Fruit fly (Drosophila melanogaster) whole organism, embryonic: ENCODE data around the gene CG5850.

Experiments
- CG10147 ChIP-seq: fragments of 200-800 bp; sonication (Bioruptor generic); optimal IDR thresholded peaks from 2 replicates; lab custom pipeline; 2019; ENCODE audit warnings: missing biosample characterization, mild to moderate bottlenecking, missing genetic modification characterization, moderate library complexity
- CG10543 ChIP-seq: fragments of 200-800 bp; sonication (Bioruptor generic); optimal IDR thresholded peaks from 3 replicates; lab custom pipeline; 2017; ENCODE audit warnings: missing biosample characterization, mild to moderate bottlenecking, missing genetic modification characterization, moderate library complexity
- CG11504 ChIP-seq: fragments of 200-800 bp; sonication (Bioruptor generic); optimal IDR thresholded peaks from 3 replicates; lab custom pipeline; 2019; ENCODE audit warnings: missing biosample characterization, mild to moderate bottlenecking, missing genetic modification characterization, moderate library complexity
- CG11560 ChIP-seq: fragments of 200-800 bp; sonication (Bioruptor generic); IDR thresholded peaks from 3 replicates; pipeline ENCODE4 v1.3.6; 2022; ENCODE audit warnings: missing biosample characterization, missing genetic modification characterization
- CG12071 ChIP-seq: fragments of 200-800 bp; sonication (Bioruptor generic); optimal IDR thresholded peaks from 3 replicates; lab custom pipeline; 2018; ENCODE audit warnings: missing biosample characterization, mild to moderate bottlenecking, missing genetic modification characterization
- CG1233 ChIP-seq: fragments of 200-800 bp; sonication (Bioruptor generic); optimal IDR thresholded peaks from 4 replicates; lab custom pipeline; 2018; ENCODE audit warnings: missing biosample characterization, mild to moderate bottlenecking, missing genetic modification characterization
- CG12659 ChIP-seq: fragments of 200-800 bp; sonication (Bioruptor generic); optimal IDR thresholded peaks from 3 replicates; lab custom pipeline; 2017; ENCODE audit warnings: mild to moderate bottlenecking, missing biosample characterization, missing genetic modification reagents, missing genetic modification characterization
- CG13624 ChIP-seq: fragments of 200-800 bp; sonication (Bioruptor generic); optimal IDR thresholded peaks from 2 replicates; lab custom pipeline; 2016; ENCODE audit warnings: missing biosample characterization, missing genetic modification characterization
- CG15601 ChIP-seq: fragments of 200-800 bp; sonication (Bioruptor generic); optimal IDR thresholded peaks from 3 replicates; lab custom pipeline; 2019; ENCODE audit warnings: missing biosample characterization, mild to moderate bottlenecking, missing genetic modification characterization, moderate library complexity
- CG17612 ChIP-seq: fragments of 200-800 bp; sonication (Bioruptor generic); IDR thresholded peaks from 2 replicates; pipeline ENCODE4 v1.3.6; 2022; ENCODE audit warnings: missing biosample characterization, missing genetic modification characterization
- CG2120 ChIP-seq: fragments of 200-800 bp; sonication (Bioruptor generic); optimal IDR thresholded peaks from 3 replicates; lab custom pipeline; 2016; ENCODE audit warnings: missing biosample characterization, missing genetic modification characterization
- CG31388 ChIP-seq: fragments of 200-800 bp; sonication (Bioruptor generic); optimal IDR thresholded peaks from 2 replicates; lab custom pipeline; 2016; ENCODE audit warnings: missing biosample characterization, missing genetic modification characterization
- CG43689 ChIP-seq: fragments of 200-800 bp; sonication (Bioruptor generic); IDR thresholded peaks from 2 replicates; pipeline ENCODE4 v1.3.6; 2022; ENCODE audit warnings: missing biosample characterization, missing genetic modification characterization
- CG4404 ChIP-seq: fragments of 200-800 bp; sonication (Bioruptor generic); IDR thresholded peaks from 2 replicates; pipeline ENCODE4 v1.3.6; 2022; ENCODE audit warnings: missing biosample characterization, missing genetic modification characterization
- CG4730 ChIP-seq: fragments of 200-800 bp; sonication (Bioruptor generic); IDR thresholded peaks from 2 replicates; pipeline ENCODE4 v1.3.6; 2022; ENCODE audit warnings: missing biosample characterization, missing genetic modification characterization
- CG5953 ChIP-seq: fragments of 200-800 bp; sonication (Bioruptor generic); IDR thresholded peaks from 2 replicates; pipeline ENCODE4 v1.3.6; 2022; ENCODE audit warnings: missing biosample characterization, missing genetic modification characterization
- CG7556 ChIP-seq: fragments of 200-800 bp; sonication (Bioruptor generic); optimal IDR thresholded peaks from 2 replicates; lab custom pipeline; 2017; ENCODE audit warnings: missing biosample characterization, mild to moderate bottlenecking, missing genetic modification characterization
- CG8281 ChIP-seq: fragments of 200-800 bp; sonication (Bioruptor generic); optimal IDR thresholded peaks from 2 replicates; lab custom pipeline; 2018; ENCODE audit warnings: missing biosample characterization, mild to moderate bottlenecking, missing genetic modification characterization, moderate library complexity
- CG9876 ChIP-seq: fragments of 200-800 bp; sonication (Bioruptor generic); optimal IDR thresholded peaks from 2 replicates; lab custom pipeline; 2016; ENCODE audit warnings: missing biosample characterization, missing genetic modification characterization
- CG9932 ChIP-seq: fragments of 200-800 bp; sonication (Bioruptor generic); IDR thresholded peaks from 2 replicates; pipeline ENCODE4 v1.3.6; 2022; ENCODE audit warnings: missing biosample characterization, missing genetic modification characterization
- D ChIP-seq, 2 experiments: fragments of 200-800 bp in 1 of 2; fragments of >200 bp in 1 of 2; sonication (Bioruptor generic) in 1 of 2; optimal IDR thresholded peaks; 2 replicates in 1 of 2; 3 replicates in 1 of 2; lab custom pipeline; 2017; ENCODE audit warnings: mild to moderate bottlenecking in 1 of 2, missing biosample characterization in 1 of 2, missing genetic modification characterization in 1 of 2, missing genetic modification reagents in 1 of 2
- Dip3 ChIP-seq: fragments of 200-800 bp; sonication (Bioruptor generic); optimal IDR thresholded peaks from 3 replicates; lab custom pipeline; 2016; ENCODE audit warnings: missing biosample characterization, missing genetic modification characterization
- Dll ChIP-seq: fragments of 200-800 bp; sonication (Bioruptor generic); IDR thresholded peaks from 4 replicates; pipeline ENCODE4 v1.3.6; 2022; ENCODE audit warnings: missing biosample characterization, missing genetic modification characterization; ENCODE audit not compliant: partially characterized antibody
- Fer2 ChIP-seq: fragments of 200-800 bp; sonication (Bioruptor generic); optimal IDR thresholded peaks from 2 replicates; lab custom pipeline; 2018; ENCODE audit warnings: missing biosample characterization, mild to moderate bottlenecking, missing genetic modification characterization, moderate library complexity
- HLH3B ChIP-seq: fragments of 200-800 bp; sonication (Bioruptor generic); IDR thresholded peaks from 2 replicates; pipeline ENCODE4 v1.3.6; 2022; ENCODE audit warnings: missing biosample characterization, missing genetic modification characterization
- Hr3 ChIP-seq: fragments of 200-800 bp; sonication (Bioruptor generic); optimal IDR thresholded peaks from 3 replicates; lab custom pipeline; 2016; ENCODE audit warnings: missing biosample characterization, missing genetic modification characterization
- Hr78 ChIP-seq, 2 experiments: fragments of 200-800 bp in 1 of 2; fragments of >200 bp in 1 of 2; sonication (Bioruptor generic) in 1 of 2; optimal IDR thresholded peaks; 2 replicates each; lab custom pipeline; 2017 to 2019; ENCODE audit warnings: missing biosample characterization in 2 of 2, missing genetic modification characterization in 2 of 2, mild to moderate bottlenecking in 1 of 2, moderate library complexity in 1 of 2
- Kr ChIP-seq: fragments of 200-800 bp; sonication (Bioruptor generic); optimal IDR thresholded peaks from 2 replicates; lab custom pipeline; 2017; ENCODE audit warnings: missing biosample characterization, mild to moderate bottlenecking, missing genetic modification characterization
- Meics ChIP-seq: fragments of 200-800 bp; sonication (Bioruptor generic); optimal IDR thresholded peaks from 2 replicates; lab custom pipeline; 2017; ENCODE audit warnings: missing biosample characterization, mild to moderate bottlenecking, missing genetic modification characterization
- Neu2 ChIP-seq: fragments of 200-800 bp; sonication (Bioruptor generic); optimal IDR thresholded peaks from 3 replicates; lab custom pipeline; 2016; ENCODE audit warnings: missing biosample characterization, missing genetic modification characterization, borderline replicate concordance
- Pdp1 ChIP-seq, 2 experiments: fragments of 200-800 bp; sonication (Bioruptor generic); optimal IDR thresholded peaks; 3 replicates each; lab custom pipeline; 2016; ENCODE audit warnings: missing biosample characterization in 2 of 2, missing genetic modification characterization in 2 of 2, mild to moderate bottlenecking in 1 of 2, moderate library complexity in 1 of 2
- Sox100B ChIP-seq: fragments of 200-800 bp; sonication (Bioruptor generic); optimal IDR thresholded peaks from 3 replicates; lab custom pipeline; 2018; ENCODE audit warnings: missing biosample characterization, mild to moderate bottlenecking, missing genetic modification characterization
- Xbp1 ChIP-seq: fragments of 200-800 bp; sonication (Bioruptor generic); optimal IDR thresholded peaks from 3 replicates; lab custom pipeline; 2016; ENCODE audit warnings: missing biosample characterization, mild to moderate bottlenecking, missing genetic modification characterization
- aop ChIP-seq: fragments of 200-800 bp; sonication (Bioruptor generic); IDR thresholded peaks from 2 replicates; pipeline ENCODE4 v1.3.6; 2022; ENCODE audit warnings: missing biosample characterization, missing genetic modification characterization
- ara ChIP-seq: fragments of 200-800 bp; sonication (Bioruptor generic); IDR thresholded peaks from 2 replicates; pipeline ENCODE4 v1.3.6; 2022; ENCODE audit warnings: missing biosample characterization, missing genetic modification characterization
- ase ChIP-seq: fragments of 200-800 bp; sonication (Bioruptor generic); IDR thresholded peaks from 3 replicates; pipeline ENCODE4 v1.3.6; 2022; ENCODE audit warnings: missing biosample characterization, missing genetic modification characterization
- ash1 ChIP-seq: fragments of 200-800 bp; sonication (Bioruptor generic); optimal IDR thresholded peaks from 2 replicates; lab custom pipeline; 2018; ENCODE audit warnings: missing biosample characterization, mild to moderate bottlenecking, missing genetic modification characterization
- chinmo ChIP-seq: fragments of 200-800 bp; sonication (Bioruptor generic); IDR thresholded peaks from 4 replicates; pipeline ENCODE4 v1.3.6; 2022; ENCODE audit warnings: missing biosample characterization, missing genetic modification characterization; ENCODE audit not compliant: partially characterized antibody
- crp ChIP-seq, 2 experiments: fragments of 200-800 bp; sonication (Bioruptor generic); optimal IDR thresholded peaks; 2 replicates in 1 of 2; 3 replicates in 1 of 2; lab custom pipeline; 2017; ENCODE audit warnings: missing biosample characterization in 2 of 2, missing genetic modification characterization in 2 of 2, mild to moderate bottlenecking in 1 of 2, moderate library complexity in 1 of 2
- eyg ChIP-seq: fragments of 200-800 bp; sonication (Bioruptor generic); optimal IDR thresholded peaks from 3 replicates; lab custom pipeline; 2016; ENCODE audit warnings: missing biosample characterization, missing genetic modification characterization
- grn ChIP-seq: fragments of 200-800 bp; sonication (Bioruptor generic); optimal IDR thresholded peaks from 3 replicates; lab custom pipeline; 2017; ENCODE audit warnings: missing biosample characterization, missing genetic modification characterization
- lola ChIP-seq, 3 experiments: fragments of >200 bp in 2 of 3; fragments of 200-800 bp in 1 of 3; sonication (Bioruptor generic) in 1 of 3; optimal IDR thresholded peaks; 2 replicates each; lab custom pipeline; 2017 to 2019; ENCODE audit warnings: missing biosample characterization in 3 of 3, missing genetic modification characterization in 3 of 3, mild to moderate bottlenecking in 1 of 3, moderate library complexity in 1 of 3
- oc ChIP-seq: fragments of 200-800 bp; sonication (Bioruptor generic); optimal IDR thresholded peaks from 2 replicates; lab custom pipeline; 2018; ENCODE audit warnings: missing biosample characterization, mild to moderate bottlenecking, missing genetic modification characterization, moderate library complexity
- org-1 ChIP-seq: fragments of 200-800 bp; sonication (Bioruptor generic); optimal IDR thresholded peaks from 2 replicates; lab custom pipeline; 2017; ENCODE audit warnings: missing biosample characterization, missing genetic modification characterization
- pita ChIP-seq: fragments of 200-800 bp; sonication (Bioruptor generic); optimal IDR thresholded peaks from 2 replicates; lab custom pipeline; 2017; ENCODE audit warnings: missing biosample characterization, mild to moderate bottlenecking, missing genetic modification characterization
- prd ChIP-seq, 3 experiments: fragments of >200 bp in 2 of 3; fragments of 200-800 bp in 1 of 3; sonication (Bioruptor generic) in 1 of 3; optimal IDR thresholded peaks in 2 of 3; IDR thresholded peaks in 1 of 3; 2 replicates in 2 of 3; 3 replicates in 1 of 3; pipeline versions ENCODE4 v1.3.6 to Lab custom; 2017 to 2022; ENCODE audit warnings: missing biosample characterization in 1 of 3, missing genetic modification characterization in 1 of 3
- sima ChIP-seq: fragments of 200-800 bp; sonication (Bioruptor generic); optimal IDR thresholded peaks from 2 replicates; lab custom pipeline; 2016; ENCODE audit warnings: missing biosample characterization, missing genetic modification characterization
- wor ChIP-seq: fragments of 200-800 bp; sonication (Bioruptor generic); IDR thresholded peaks from 2 replicates; pipeline ENCODE4 v1.3.6; 2022; ENCODE audit warnings: missing biosample characterization, missing genetic modification characterization

CG5850 gene

dm6 chr2L:9989846-9990506 is 26.2 kb upstream of the CG5850 start (continued):
- TF ChIP-seq prd (optimal IDR thresholded peaks at IDR 0.05; lab: Kevin White, UChicago): no peak
- peak; percentile 61; the same call in 1 of the 3 replicates for TF ChIP-seq prd (GFP tag; IDR thresholded peaks at IDR 0.05; lab: Robert Waterston, UW)
- TF ChIP-seq lola (GFP tag; optimal IDR thresholded peaks at IDR 0.05; lab: Kevin White, UChicago): peak in 1 of 3 experiments; percentile 66
- TF ChIP-seq CG12071 (GFP tag; lab: Kevin White, UChicago): no peak
- no peak for TF ChIP-seq ase
- peak; percentile 78 for TF ChIP-seq CG4404 (GFP tag; lab: Robert Waterston, UW)
- TF ChIP-seq Xbp1 (GFP tag; lab: Kevin White, UChicago): no peak
- no peak for TF ChIP-seq CG43689 (GFP tag; lab: Robert Waterston, UW)
- no peak for TF ChIP-seq Kr (GFP tag; lab: Kevin White, UChicago)
- TF ChIP-seq chinmo (GFP tag; lab: Robert Waterston, UW): no peak
- TF ChIP-seq Fer2: no peak
- no peak for TF ChIP-seq Hr3 (GFP tag; lab: Kevin White, UChicago)
- TF ChIP-seq CG2120 (GFP tag; lab: Kevin White, UChicago): no peak
- no peak for TF ChIP-seq CG10147 (GFP tag; lab: Kevin White, UChicago)
- no peak for TF ChIP-seq crp (GFP tag; optimal IDR thresholded peaks at IDR 0.05; lab: Kevin White, UChicago)
- TF ChIP-seq grn (GFP tag; lab: Kevin White, UChicago): no peak
- peak; percentile 15 for TF ChIP-seq CG7556 (GFP tag; lab: Kevin White, UChicago)
- TF ChIP-seq CG13624: no peak
- TF ChIP-seq pita (GFP tag; lab: Kevin White, UChicago): no peak
- TF ChIP-seq CG12659: no peak
- TF ChIP-seq Pdp1 (GFP tag; optimal IDR thresholded peaks at IDR 0.05; lab: Kevin White, UChicago): no peak
- TF ChIP-seq HLH3B (GFP tag; lab: Robert Waterston, UW): no peak
- no peak for TF ChIP-seq Dip3 (GFP tag; lab: Kevin White, UChicago)
- TF ChIP-seq CG11504: no peak
- no peak for TF ChIP-seq sima (GFP tag; lab: Kevin White, UChicago)
- TF ChIP-seq aop (GFP tag; lab: Robert Waterston, UW): no peak
- TF ChIP-seq wor (GFP tag; lab: Robert Waterston, UW): no peak
- no peak for TF ChIP-seq CG15601 (tag; lab: Kevin White, UChicago)
- TF ChIP-seq Dll (GFP tag; lab: Robert Waterston, UW): no peak
- no peak for TF ChIP-seq CG9932 (GFP tag; lab: Robert Waterston, UW)
- no peak for TF ChIP-seq CG5953
- no peak for TF ChIP-seq Neu2 (GFP tag; lab: Kevin White, UChicago)
- TF ChIP-seq CG1233: no peak
- no peak for TF ChIP-seq ash1 (GFP tag; lab: Kevin White, UChicago)
- TF ChIP-seq org-1 (GFP tag; lab: Kevin White, UChicago): no peak
- TF ChIP-seq CG4730 (GFP tag; lab: Robert Waterston, UW): no peak
- TF ChIP-seq CG10543 (GFP tag; lab: Kevin White, UChicago): no peak
- no peak for TF ChIP-seq Meics (GFP tag; lab: Kevin White, UChicago)
- no peak for TF ChIP-seq Sox100B (GFP tag; lab: Kevin White, UChicago)
- TF ChIP-seq D (optimal IDR thresholded peaks at IDR 0.05; lab: Kevin White, UChicago): no peak
- TF ChIP-seq D (GFP tag; optimal IDR thresholded peaks at IDR 0.05; lab: Kevin White, UChicago): no peak
- no peak for TF ChIP-seq CG9876
- TF ChIP-seq Hr78 (GFP tag; optimal IDR thresholded peaks at IDR 0.05; lab: Kevin White, UChicago): no peak
- no peak for TF ChIP-seq CG11560 (tag; lab: Robert Waterston, UW)
- no peak for TF ChIP-seq CG8281 (tag; lab: Kevin White, UChicago)
- peak; percentile 55; the same call in 1 of the 2 replicates for TF ChIP-seq ara (GFP tag; lab: Robert Waterston, UW)
- no peak for TF ChIP-seq oc (tag; lab: Kevin White, UChicago)
- TF ChIP-seq CG31388 (GFP tag; lab: Kevin White, UChicago): no peak
- TF ChIP-seq CG17612 (GFP tag; lab: Robert Waterston, UW): no peak
- TF ChIP-seq eyg (GFP tag; lab: Kevin White, UChicago): no peak
